Fruit fly (Drosophila melanogaster): ENCODE data around the gene CG9399.

Gene CG9399

dm6 chr3R:9527907-9528842 lies 45.8 kb downstream of the CG9399 start (continued):
- TF ChIP-seq Bdp1 (GFP tag; optimal IDR thresholded peaks at IDR 0.05) (peak; percentile 72), CG8359 (GFP tag; optimal IDR thresholded peaks at IDR 0.05; ENCODE audit: borderline replicate concordance) (peak; percentile 58), CG13894 (tag; optimal IDR thresholded peaks at IDR 0.05) (peak; percentile 88), tx (GFP tag; optimal IDR thresholded peaks at IDR 0.05) (peak; percentile 69), CkIIα-i1 (GFP tag; IDR thresholded peaks at IDR 0.05) (peak; percentile 66), dpn (GFP tag; optimal IDR thresholded peaks at IDR 0.05) (peak; percentile 84 to 92), Max (GFP tag; optimal IDR thresholded peaks at IDR 0.05) (peak; percentile 85), cwo (GFP tag; optimal IDR thresholded peaks at IDR 0.05) (peak; percentile 93), Sry-β (GFP tag; optimal IDR thresholded peaks at IDR 0.05) (no peak), Antp (GFP tag; optimal IDR thresholded peaks at IDR 0.05) (peak; percentile 95), CG11723 (GFP tag; optimal IDR thresholded peaks at IDR 0.05) (no peak), Blimp-1 (GFP tag; optimal IDR thresholded peaks at IDR 0.05) (peak; percentile 83), CG15479 (GFP tag; optimal IDR thresholded peaks at IDR 0.05) (no peak), HmgD (GFP tag; optimal IDR thresholded peaks at IDR 0.05) (peak; percentile 91), slp2 (GFP tag; optimal IDR thresholded peaks at IDR 0.05) (peak; percentile 74), dmrt11E (tag; optimal IDR thresholded peaks at IDR 0.05) (peak; percentile 25), CG8281 (tag; optimal IDR thresholded peaks at IDR 0.05) (peak; percentile 62), HLH54F (GFP tag; optimal IDR thresholded peaks at IDR 0.05) (peak; percentile 81), az2 (GFP tag; optimal IDR thresholded peaks at IDR 0.05) (peak; percentile 74), CG3995 (GFP tag; optimal IDR thresholded peaks at IDR 0.05) (peak; percentile 71), CG1792 (GFP tag; optimal IDR thresholded peaks at IDR 0.05) (peak; percentile 93), CG9609 (GFP tag; optimal IDR thresholded peaks at IDR 0.05) (peak; percentile 73), ERR (GFP tag; optimal IDR thresholded peaks at IDR 0.05) (peak; percentile 91), CTCF (GFP tag; optimal IDR thresholded peaks at IDR 0.05) (no peak), Mes4 (GFP tag; optimal IDR thresholded peaks at IDR 0.05) (peak; percentile 55), seq (GFP tag; IDR thresholded peaks at IDR 0.05) (peak; percentile 72), CG18764 (GFP tag; optimal IDR thresholded peaks at IDR 0.05) (peak; percentile 85), CG15073 (GFP tag; optimal IDR thresholded peaks at IDR 0.05) (peak; percentile 4), CG7372 (GFP tag; IDR thresholded peaks at IDR 0.05) (peak; percentile 85), lab (GFP tag; optimal IDR thresholded peaks at IDR 0.05) (peak; percentile 98), MTF-1 (GFP tag; optimal IDR thresholded peaks at IDR 0.05; ENCODE audit: borderline replicate concordance) (peak; percentile 85), sisA (GFP tag; IDR thresholded peaks at IDR 0.05) (peak; percentile 86), CG6854 (GFP tag; optimal IDR thresholded peaks at IDR 0.05) (peak; percentile 89), chn (GFP tag; optimal IDR thresholded peaks at IDR 0.05) (peak; percentile 74), CG15514 (GFP tag; optimal IDR thresholded peaks at IDR 0.05) (peak; percentile 92), CG2129 (GFP tag; IDR thresholded peaks at IDR 0.05; ENCODE audit: partially characterized antibody) (no peak), Fer3 (tag; optimal IDR thresholded peaks at IDR 0.05) (peak; percentile 95), scrt (GFP tag; optimal IDR thresholded peaks at IDR 0.05) (peak; percentile 87), her (GFP tag; optimal IDR thresholded peaks at IDR 0.05) (peak; percentile 94), Myb (GFP tag; optimal IDR thresholded peaks at IDR 0.05) (peak; percentile 77), CG10979 (tag; optimal IDR thresholded peaks at IDR 0.05) (peak; percentile 68), sens-2 (GFP tag; IDR thresholded peaks at IDR 0.05) (peak; percentile 72), sna (GFP tag; IDR thresholded peaks at IDR 0.05; ENCODE audit: partially characterized antibody) (no peak), CG14050 (GFP tag; IDR thresholded peaks at IDR 0.05) (peak; percentile 56), Hey (tag; optimal IDR thresholded peaks at IDR 0.05) (peak; percentile 66), tgo (GFP tag; IDR thresholded peaks at IDR 0.05) (peak; percentile 91), hb (GFP tag; IDR thresholded peaks at IDR 0.05; ENCODE audit: partially characterized antibody) (no peak), CG33213 (GFP tag; optimal IDR thresholded peaks at IDR 0.05) (peak; percentile 89)

All from whole organism, embryonic.